Fruit fly (Drosophila melanogaster): ENCODE data around the gene asp.

- TF ChIP-seq CG8478 (optimal IDR thresholded peaks at IDR 0.05) (no peak), CTCF (optimal IDR thresholded peaks at IDR 0.05) (no peak)
These were observed 26.6 kb upstream of the asp start for dm6 chr3R:24727038-24727437.
